Worm (Caenorhabditis elegans) whole organism, L1 larva: ENCODE results near the gene math-23.

Experiments used
- C04F5.9 ChIP-seq: sonication (generic microtip); optimal IDR thresholded peaks from 2 replicates; lab custom pipeline; 2016; ENCODE audit warnings: missing genetic modification characterization, missing compliant biosample characterization
- C16A3.4 ChIP-seq: fragments of 150-350 bp; optimal IDR thresholded peaks from 2 replicates; lab custom pipeline; 2014; ENCODE audit warnings: missing biosample characterization, missing genetic modification characterization
- C34B4.2 ChIP-seq: sonication (generic microtip); optimal IDR thresholded peaks from 2 replicates; lab custom pipeline; 2017; ENCODE audit warnings: mild to moderate bottlenecking, missing genetic modification characterization, missing compliant biosample characterization
- F16B12.6 ChIP-seq: fragments of 150-350 bp; optimal IDR thresholded peaks from 2 replicates; lab custom pipeline; 2014; ENCODE audit warnings: missing biosample characterization, missing genetic modification characterization
- Y116A8C.19 ChIP-seq: sonication (generic microtip); optimal IDR thresholded peaks from 2 replicates; lab custom pipeline; 2016; ENCODE audit warnings: missing compliant biosample characterization, missing genetic modification characterization, borderline replicate concordance
- aly-2 ChIP-seq: fragments of 150-350 bp; optimal IDR thresholded peaks from 2 replicates; lab custom pipeline; 2014; ENCODE audit warnings: missing biosample characterization, missing genetic modification characterization
- ama-1 ChIP-seq: fragments of 150-350 bp; optimal IDR thresholded peaks from 2 replicates; lab custom pipeline; 2014
- ceh-63 ChIP-seq: fragments of 200-800 bp; sonication (Bioruptor generic); optimal IDR thresholded peaks from 2 replicates; lab custom pipeline; 2018; ENCODE audit warnings: mild to moderate bottlenecking, missing genetic modification characterization, missing compliant biosample characterization
- ceh-82 ChIP-seq, 3 experiments: fragments of 150-350 bp in 1 of 3; sonication (generic microtip) in 2 of 3; optimal IDR thresholded peaks; 2 replicates each; lab custom pipeline; 2014 to 2017; ENCODE audit warnings: missing biosample characterization in 3 of 3, missing genetic modification characterization in 3 of 3
- dsc-1 ChIP-seq: sonication (generic microtip); optimal IDR thresholded peaks from 2 replicates; lab custom pipeline; 2016; ENCODE audit warnings: mild to moderate bottlenecking, missing genetic modification characterization, missing compliant biosample characterization
- efl-1 ChIP-seq, 4 experiments: fragments of 150-350 bp; optimal IDR thresholded peaks in 3 of 4; peaks in 1 of 4; 1 replicate in 1 of 4; 2 replicates in 3 of 4; lab custom pipeline; 2014; ENCODE audit warnings: missing biosample characterization in 2 of 4, missing genetic modification characterization in 2 of 4, missing genetic modification reagents in 2 of 4
- egl-27 ChIP-seq, 2 experiments: fragments of 150-350 bp in 1 of 2; sonication (generic microtip); optimal IDR thresholded peaks; 3 replicates each; lab custom pipeline; 2017 to 2018; ENCODE audit warnings: missing biosample characterization in 2 of 2, missing genetic modification characterization in 2 of 2, missing genetic modification reagents in 2 of 2
- elt-2 ChIP-seq: sonication (generic microtip); optimal IDR thresholded peaks from 2 replicates; lab custom pipeline; 2016; ENCODE audit warnings: missing genetic modification characterization, mild to moderate bottlenecking, inconsistent platforms, missing compliant biosample characterization, missing genetic modification reagents
- elt-3 ChIP-seq, 6 experiments: fragments of 150-350 bp in 1 of 6; sonication (generic microtip); optimal IDR thresholded peaks; 2 replicates each; lab custom pipeline; 2017 to 2018; ENCODE audit warnings: missing biosample characterization in 6 of 6, missing genetic modification characterization in 6 of 6, inconsistent platforms in 1 of 6
- ets-5 ChIP-seq: fragments of 200-800 bp; sonication (Bioruptor generic); IDR thresholded peaks from 2 replicates; pipeline ENCODE4 v1.3.6; 2022; ENCODE audit warnings: missing genetic modification characterization, missing compliant biosample characterization
- fkh-10 ChIP-seq: sonication (generic microtip); optimal IDR thresholded peaks from 2 replicates; lab custom pipeline; 2017; ENCODE audit warnings: missing biosample characterization, missing genetic modification reagents, missing genetic modification characterization
- hlh-17 ChIP-seq: fragments of 200-800 bp; sonication (Bioruptor generic); optimal IDR thresholded peaks from 2 replicates; lab custom pipeline; 2018; ENCODE audit warnings: missing genetic modification characterization, mild to moderate bottlenecking, missing compliant biosample characterization, moderate library complexity, borderline replicate concordance
- hlh-4 ChIP-seq: sonication (generic microtip); optimal IDR thresholded peaks from 2 replicates; lab custom pipeline; 2016; ENCODE audit warnings: mild to moderate bottlenecking, missing genetic modification characterization, missing compliant biosample characterization
- irx-1 ChIP-seq: sonication (generic microtip); optimal IDR thresholded peaks from 2 replicates; lab custom pipeline; 2016; ENCODE audit warnings: missing genetic modification characterization, missing compliant biosample characterization
- jun-1 ChIP-seq: fragments of 150-350 bp; optimal IDR thresholded peaks from 2 replicates; lab custom pipeline; 2014; ENCODE audit warnings: missing biosample characterization, missing genetic modification reagents, missing genetic modification characterization
- lin-13 ChIP-seq: fragments of 150-350 bp; optimal IDR thresholded peaks from 2 replicates; lab custom pipeline; 2014; ENCODE audit warnings: missing biosample characterization, missing genetic modification reagents, missing genetic modification characterization
- lin-35 ChIP-seq, 2 experiments: fragments of 150-350 bp; optimal IDR thresholded peaks; 2 replicates each; lab custom pipeline; 2014; ENCODE audit warnings: missing biosample characterization in 2 of 2, missing genetic modification characterization in 2 of 2, missing genetic modification reagents in 2 of 2
- mep-1 ChIP-seq: fragments of 150-350 bp; optimal IDR thresholded peaks from 2 replicates; lab custom pipeline; 2014; ENCODE audit warnings: missing biosample characterization, missing genetic modification characterization
- nhr-19 ChIP-seq: fragments of 200-800 bp; sonication (Bioruptor generic); conservative IDR thresholded peaks from 2 replicates; pipeline ENCODE4 v1.3.6; 2022; ENCODE audit warnings: missing genetic modification characterization, missing compliant biosample characterization
- nhr-28 ChIP-seq: fragments of 150-350 bp; optimal IDR thresholded peaks from 2 replicates; lab custom pipeline; 2014; ENCODE audit warnings: missing biosample characterization, missing genetic modification characterization
- nhr-47 ChIP-seq: sonication (generic microtip); optimal IDR thresholded peaks from 2 replicates; lab custom pipeline; 2016; ENCODE audit warnings: mild to moderate bottlenecking, missing genetic modification characterization, moderate library complexity, missing compliant biosample characterization
- nhr-71 ChIP-seq: sonication (generic microtip); optimal IDR thresholded peaks from 2 replicates; lab custom pipeline; 2016; ENCODE audit warnings: mild to moderate bottlenecking, missing genetic modification characterization, moderate library complexity, missing compliant biosample characterization
- nhr-77 ChIP-seq: fragments of 150-350 bp; optimal IDR thresholded peaks from 2 replicates; lab custom pipeline; 2014; ENCODE audit warnings: missing biosample characterization, missing genetic modification characterization
- nhr-85 ChIP-seq: sonication (generic microtip); peaks from one replicate; lab custom pipeline; 2016; ENCODE audit warnings: missing genetic modification characterization, inconsistent platforms, missing compliant biosample characterization
- pax-3 ChIP-seq: fragments of 200-800 bp; sonication (Bioruptor generic); optimal IDR thresholded peaks from 2 replicates; lab custom pipeline; 2018; ENCODE audit warnings: mild to moderate bottlenecking, missing genetic modification characterization, moderate library complexity, missing compliant biosample characterization
- pqm-1 ChIP-seq: sonication (generic microtip); optimal IDR thresholded peaks from 3 replicates; lab custom pipeline; 2017; ENCODE audit warnings: missing biosample characterization, missing genetic modification characterization
- snpc-4 ChIP-seq: fragments of 150-350 bp; optimal IDR thresholded peaks from 2 replicates; lab custom pipeline; 2014; ENCODE audit warnings: missing biosample characterization, missing genetic modification characterization
- snu-23 ChIP-seq: sonication (generic microtip); optimal IDR thresholded peaks from 2 replicates; lab custom pipeline; 2016; ENCODE audit warnings: missing genetic modification characterization, missing compliant biosample characterization
- sup-37 ChIP-seq: fragments of 200-800 bp; sonication (Bioruptor generic); optimal IDR thresholded peaks from 2 replicates; lab custom pipeline; 2018; ENCODE audit warnings: mild to moderate bottlenecking, missing genetic modification characterization, missing compliant biosample characterization
- swsn-7 ChIP-seq: sonication (generic microtip); optimal IDR thresholded peaks from 2 replicates; lab custom pipeline; 2016; ENCODE audit warnings: missing genetic modification characterization, missing compliant biosample characterization
- unc-130 ChIP-seq: fragments of 150-350 bp; optimal IDR thresholded peaks from 2 replicates; lab custom pipeline; 2017; ENCODE audit warnings: missing biosample characterization, missing genetic modification characterization, inconsistent platforms
- unc-30 ChIP-seq: sonication (generic microtip); optimal IDR thresholded peaks from 2 replicates; lab custom pipeline; 2017; ENCODE audit warnings: missing biosample characterization, missing genetic modification characterization
- unc-98 ChIP-seq: fragments of 200-800 bp; sonication (Bioruptor generic); IDR thresholded peaks from 2 replicates; pipeline ENCODE4 v1.3.6; 2022; ENCODE audit warnings: missing genetic modification characterization, missing compliant biosample characterization
- xbp-1 ChIP-seq: sonication (generic microtip); optimal IDR thresholded peaks from 2 replicates; lab custom pipeline; 2016; ENCODE audit warnings: missing genetic modification characterization, missing compliant biosample characterization
- ztf-11 ChIP-seq, 2 experiments: sonication (generic microtip); optimal IDR thresholded peaks; 2 replicates each; lab custom pipeline; 2016 to 2017; ENCODE audit warnings: missing genetic modification characterization in 2 of 2, missing biosample characterization in 1 of 2, missing compliant biosample characterization in 1 of 2
- ztf-4 ChIP-seq: fragments of 150-350 bp; optimal IDR thresholded peaks from 2 replicates; lab custom pipeline; 2014; ENCODE audit warnings: missing biosample characterization, missing genetic modification characterization

The math-23 gene

ce11 chrII:1882705-1883104, 19.4 kb upstream of the math-23 start, which contains the start of gene math-5:
Gene math-5, minus strand, starts transcription at chrII:1882805.
- TF ChIP-seq ztf-11 (tag; optimal IDR thresholded peaks at IDR 0.05; lab: Kevin White, UChicago) (no peak), nhr-71 (tag; lab: Kevin White, UChicago) (no peak), lin-35 (GFP tag; optimal IDR thresholded peaks at IDR 0.05; lab: Kevin White, UChicago) (no peak), nhr-28 (tag; lab: Kevin White, UChicago) (no peak), ceh-82 (tag; optimal IDR thresholded peaks at IDR 0.05; lab: Kevin White, UChicago) (no peak), unc-98 (GFP tag; lab: Robert Waterston, UW) (no peak), irx-1 (tag; lab: Kevin White, UChicago) (no peak), hlh-17 (GFP tag; lab: Kevin White, UChicago) (no peak), ztf-4 (tag; lab: Kevin White, UChicago) (no peak), F16B12.6 (no peak), nhr-85 (tag; lab: Kevin White, UChicago) (no peak), elt-3 (tag; optimal IDR thresholded peaks at IDR 0.05; lab: Kevin White, UChicago) (no peak), ama-1 (lab: Kevin White, UChicago) (no peak), xbp-1 (tag; lab: Kevin White, UChicago) (no peak), C16A3.4 (tag; lab: Kevin White, UChicago) (no peak), pax-3 (no peak), C34B4.2 (no peak)
- TF ChIP-seq, all 84 proteins: peak for 0

ce11 chrII:1884635-1885034, 17.4 kb upstream of the math-23 start, which contains the start of gene math-6:
Gene math-6, minus strand, starts transcription at chrII:1884735.
- TF ChIP-seq nhr-77 (tag; lab: Kevin White, UChicago) (no peak), mep-1 (tag; lab: Kevin White, UChicago) (no peak), nhr-47 (tag; lab: Kevin White, UChicago) (no peak), ama-1 (lab: Kevin White, UChicago) (no peak), C16A3.4 (tag; lab: Kevin White, UChicago) (no peak)

- TF ChIP-seq pqm-1 = no peak
- TF ChIP-seq Y116A8C.19 (tag; lab: Kevin White, UChicago) = no peak
- no peak for TF ChIP-seq hlh-4 (tag; lab: Kevin White, UChicago)
- TF ChIP-seq efl-1 (optimal IDR thresholded peaks at IDR 0.05; lab: Kevin White, UChicago) = no peak
- TF ChIP-seq efl-1 (GFP tag; optimal IDR thresholded peaks at IDR 0.05 in 1 of 2; lab: Kevin White, UChicago) = no peak
- TF ChIP-seq C04F5.9 (tag; lab: Kevin White, UChicago) = no peak
- TF ChIP-seq unc-30 (tag; lab: Kevin White, UChicago) = no peak
- no peak for TF ChIP-seq lin-13
- TF ChIP-seq snu-23 = no peak
- no peak for TF ChIP-seq fkh-10 (GFP tag; lab: Kevin White, UChicago)
- TF ChIP-seq swsn-7 (tag; lab: Kevin White, UChicago) = no peak
- TF ChIP-seq irx-1 (tag; lab: Kevin White, UChicago) = no peak
- TF ChIP-seq aly-2 = no peak
- TF ChIP-seq jun-1 (tag; lab: Kevin White, UChicago) = no peak
- TF ChIP-seq ceh-63 (GFP tag; lab: Kevin White, UChicago) = no peak
Measured at ce11 chrII:1886379-1886778, 15.7 kb upstream of the math-23 start, which contains the start of gene math-7. Gene math-7, minus strand, starts transcription at chrII:1886479.

- TF ChIP-seq dsc-1 (no peak), egl-27 (tag; optimal IDR thresholded peaks at IDR 0.05; lab: Kevin White, UChicago) (no peak), nhr-77 (tag; lab: Kevin White, UChicago) (no peak), jun-1 (tag; lab: Kevin White, UChicago) (no peak), sup-37 (GFP tag; lab: Kevin White, UChicago) (no peak), unc-130 (no peak), nhr-47 (tag; lab: Kevin White, UChicago) (no peak), snpc-4 (no peak), irx-1 (tag; lab: Kevin White, UChicago) (no peak), ets-5 (no peak), elt-2 (no peak), nhr-19 (GFP tag; lab: Robert Waterston, UW) (no peak)
Measured at ce11 chrII:1889071-1889470, 13.0 kb upstream of the math-23 start, which contains the start of gene math-8. Gene math-8, minus strand, starts transcription at chrII:1889171.
